Worm (Caenorhabditis elegans): Measurements from ENCODE around the gene W01B6.3.
"Not testable (repeated sequence)": the region's sequence is repeated elsewhere in the genome, so short reads cannot be mapped to it uniquely, and the experiment has no call there.

ce11 chrIV:10028779-10029178 lies 43.6 kb downstream of the W01B6.3 start, which contains the start of the genes F44D12.16 and msd-2:
- not testable (repeated sequence) for TF ChIP-seq lir-3 (tag; optimal IDR thresholded peaks at IDR 0.05); unc-39 (tag; optimal IDR thresholded peaks at IDR 0.05); nhr-77 (tag; optimal IDR thresholded peaks at IDR 0.05); mdl-1 (tag; optimal IDR thresholded peaks at IDR 0.05); nhr-42 (GFP tag; IDR thresholded peaks at IDR 0.05); snpc-4 (tag; optimal IDR thresholded peaks at IDR 0.05); pha-4 (GFP tag; IDR thresholded peaks at IDR 0.05); pha-4 (tag; optimal IDR thresholded peaks at IDR 0.05); lsy-2 (tag; optimal IDR thresholded peaks at IDR 0.05); fkh-10 (GFP tag; optimal IDR thresholded peaks at IDR 0.05); lin-13 (GFP tag; optimal IDR thresholded peaks at IDR 0.05); hmg-1.1 (GFP tag; IDR thresholded peaks at IDR 0.05); nhr-102 (tag; optimal IDR thresholded peaks at IDR 0.05)

Measured in whole organism, L4 larva.